Worm (Caenorhabditis elegans) whole organism, L2 larva: ENCODE results near the gene jkk-1.

Source experiments
- ZK546.5 ChIP-seq: sonication (generic microtip); optimal IDR thresholded peaks from 2 replicates; lab custom pipeline; 2017; ENCODE audit warnings: missing biosample characterization, missing genetic modification characterization
- aly-2 ChIP-seq: fragments of 150-350 bp; optimal IDR thresholded peaks from 2 replicates; lab custom pipeline; 2014; ENCODE audit warnings: missing biosample characterization, missing genetic modification characterization
- ama-1 ChIP-seq: fragments of 150-350 bp; optimal IDR thresholded peaks from 2 replicates; lab custom pipeline; 2018; ENCODE audit warnings: inconsistent platforms
- ceh-82 ChIP-seq: fragments of 150-350 bp; optimal IDR thresholded peaks from 2 replicates; lab custom pipeline; 2014; ENCODE audit warnings: missing biosample characterization, missing genetic modification characterization
- dmd-4 ChIP-seq: sonication (generic microtip); optimal IDR thresholded peaks from 2 replicates; lab custom pipeline; 2017; ENCODE audit warnings: missing biosample characterization, missing genetic modification characterization
- elt-3 ChIP-seq: sonication (generic microtip); optimal IDR thresholded peaks from 2 replicates; lab custom pipeline; 2017; ENCODE audit warnings: missing biosample characterization, missing genetic modification characterization
- lin-39 ChIP-seq: fragments of 150-350 bp; optimal IDR thresholded peaks from 2 replicates; lab custom pipeline; 2014; ENCODE audit warnings: missing biosample characterization, missing genetic modification reagents, missing genetic modification characterization
- lsy-2 ChIP-seq, 2 experiments: fragments of 150-350 bp in 1 of 2; sonication (generic microtip) in 1 of 2; optimal IDR thresholded peaks; 2 replicates each; lab custom pipeline; 2014 to 2017; ENCODE audit warnings: missing biosample characterization in 2 of 2, missing genetic modification characterization in 2 of 2
- mdl-1 ChIP-seq, 2 experiments: fragments of 150-350 bp in 1 of 2; sonication (generic microtip) in 1 of 2; optimal IDR thresholded peaks; 2 replicates each; lab custom pipeline; 2017; ENCODE audit warnings: missing biosample characterization in 2 of 2, missing genetic modification characterization in 2 of 2
- nhr-237 ChIP-seq: fragments of 150-350 bp; optimal IDR thresholded peaks from 2 replicates; lab custom pipeline; 2014; ENCODE audit warnings: missing biosample characterization, missing genetic modification characterization

- TF ChIP-seq aly-2 (tag; lab: Kevin White, UChicago) (no peak), lsy-2 (tag; optimal IDR thresholded peaks at IDR 0.05; lab: Kevin White, UChicago) (no peak), nhr-237 (no peak), elt-3 (tag; lab: Kevin White, UChicago) (no peak), ZK546.5 (tag; lab: Kevin White, UChicago) (no peak), dmd-4 (no peak), ama-1 (no peak), mdl-1 (tag; optimal IDR thresholded peaks at IDR 0.05; lab: Kevin White, UChicago) (no peak), lin-39 (no peak), ceh-82 (tag; lab: Kevin White, UChicago) (no peak)
Observed at ce11 chrX:5339357-5339756, 28.9 kb upstream of the jkk-1 start.
